Worm (Caenorhabditis elegans) whole organism, L3 larva: Measurements from ENCODE around the gene nhr-252.

Experiments
- R02D3.7 ChIP-seq: fragments of 150-350 bp; optimal IDR thresholded peaks from 2 replicates; lab custom pipeline; 2014; ENCODE audit warnings: missing biosample characterization, missing genetic modification characterization
- ZK546.5 ChIP-seq: sonication (generic microtip); optimal IDR thresholded peaks from 2 replicates; lab custom pipeline; 2017; ENCODE audit warnings: missing biosample characterization, missing genetic modification characterization
- aly-2 ChIP-seq: fragments of 150-350 bp; optimal IDR thresholded peaks from 2 replicates; lab custom pipeline; 2014; ENCODE audit warnings: missing biosample characterization, missing genetic modification characterization
- ama-1 ChIP-seq: fragments of 150-350 bp; optimal IDR thresholded peaks from 2 replicates; lab custom pipeline; 2018
- ceh-16 ChIP-seq: sonication (generic microtip); optimal IDR thresholded peaks from 2 replicates; lab custom pipeline; 2017; ENCODE audit warnings: missing biosample characterization, missing genetic modification characterization
- ceh-28 ChIP-seq: fragments of 150-350 bp; optimal IDR thresholded peaks from 2 replicates; lab custom pipeline; 2014; ENCODE audit warnings: missing biosample characterization, missing genetic modification reagents, missing genetic modification characterization
- ceh-82 ChIP-seq: fragments of 150-350 bp; optimal IDR thresholded peaks from 2 replicates; lab custom pipeline; 2014; ENCODE audit warnings: missing biosample characterization, missing genetic modification characterization
- ceh-9 ChIP-seq: sonication (generic microtip); optimal IDR thresholded peaks from 2 replicates; lab custom pipeline; 2018; ENCODE audit warnings: missing biosample characterization, missing genetic modification characterization
- daf-12 ChIP-seq: fragments of 150-350 bp; optimal IDR thresholded peaks from 2 replicates; lab custom pipeline; 2014; ENCODE audit warnings: missing biosample characterization, missing genetic modification reagents, missing genetic modification characterization
- egl-5 ChIP-seq: fragments of 150-350 bp; optimal IDR thresholded peaks from 2 replicates; lab custom pipeline; 2017; ENCODE audit warnings: missing biosample characterization, missing genetic modification reagents, missing genetic modification characterization, inconsistent platforms
- elt-1 ChIP-seq: fragments of 150-350 bp; optimal IDR thresholded peaks from 2 replicates; lab custom pipeline; 2014; ENCODE audit warnings: missing biosample characterization, missing genetic modification characterization
- elt-2 ChIP-seq: sonication (generic microtip); optimal IDR thresholded peaks from 2 replicates; lab custom pipeline; 2016; ENCODE audit warnings: missing genetic modification reagents, mild to moderate bottlenecking, missing genetic modification characterization, missing compliant biosample characterization
- elt-3 ChIP-seq, 3 experiments: fragments of 150-350 bp in 1 of 3; sonication (generic microtip) in 2 of 3; optimal IDR thresholded peaks; 2 replicates in 2 of 3; 4 replicates in 1 of 3; lab custom pipeline; 2014 to 2017; ENCODE audit warnings: missing biosample characterization in 3 of 3, missing genetic modification characterization in 3 of 3
- eor-1 ChIP-seq, 2 experiments: fragments of 150-350 bp; optimal IDR thresholded peaks; 2 replicates each; lab custom pipeline; 2014 to 2018; ENCODE audit warnings: missing biosample characterization in 2 of 2, missing genetic modification characterization in 2 of 2
- fkh-10 ChIP-seq: sonication (generic microtip); optimal IDR thresholded peaks from 2 replicates; lab custom pipeline; 2017; ENCODE audit warnings: missing biosample characterization, missing genetic modification reagents, missing genetic modification characterization
- fos-1 ChIP-seq: fragments of 150-350 bp; optimal IDR thresholded peaks from 2 replicates; lab custom pipeline; 2014; ENCODE audit warnings: missing biosample characterization, missing genetic modification characterization
- jun-1 ChIP-seq: fragments of 150-350 bp; optimal IDR thresholded peaks from 2 replicates; lab custom pipeline; 2014; ENCODE audit warnings: missing biosample characterization, missing genetic modification reagents, missing genetic modification characterization
- lin-15B ChIP-seq: fragments of 150-350 bp; optimal IDR thresholded peaks from 2 replicates; lab custom pipeline; 2014; ENCODE audit warnings: missing biosample characterization, missing genetic modification characterization
- mdl-1 ChIP-seq: fragments of 150-350 bp; optimal IDR thresholded peaks from 2 replicates; lab custom pipeline; 2014; ENCODE audit warnings: missing biosample characterization, missing genetic modification characterization
- mml-1 ChIP-seq: fragments of 150-350 bp; sonication (generic microtip); optimal IDR thresholded peaks from 3 replicates; lab custom pipeline; 2014; ENCODE audit warnings: missing biosample characterization, missing genetic modification characterization
- nhr-23 ChIP-seq: fragments of 150-350 bp; optimal IDR thresholded peaks from 2 replicates; lab custom pipeline; 2014; ENCODE audit warnings: missing biosample characterization, missing genetic modification reagents, missing genetic modification characterization
- nhr-25 ChIP-seq: sonication (generic microtip); optimal IDR thresholded peaks from 2 replicates; lab custom pipeline; 2017; ENCODE audit warnings: missing biosample characterization, missing genetic modification characterization
- nhr-28 ChIP-seq: fragments of 150-350 bp; optimal IDR thresholded peaks from 2 replicates; lab custom pipeline; 2014; ENCODE audit warnings: missing biosample characterization, missing genetic modification characterization
- nhr-43 ChIP-seq: sonication (generic microtip); optimal IDR thresholded peaks from 2 replicates; lab custom pipeline; 2016; ENCODE audit warnings: mild to moderate bottlenecking, missing genetic modification characterization, missing compliant biosample characterization; ENCODE audit not compliant: poor library complexity, severe bottlenecking
- nhr-67 ChIP-seq: fragments of 150-350 bp; optimal IDR thresholded peaks from 2 replicates; lab custom pipeline; 2014; ENCODE audit warnings: missing biosample characterization, missing genetic modification characterization
- nhr-76 ChIP-seq: fragments of 150-350 bp; sonication (generic microtip); optimal IDR thresholded peaks from 5 replicates; lab custom pipeline; 2014; ENCODE audit warnings: missing biosample characterization, missing genetic modification characterization
- nhr-77 ChIP-seq: fragments of 150-350 bp; optimal IDR thresholded peaks from 2 replicates; lab custom pipeline; 2014; ENCODE audit warnings: missing biosample characterization, missing genetic modification characterization
- pqm-1 ChIP-seq: fragments of 150-350 bp; optimal IDR thresholded peaks from 2 replicates; lab custom pipeline; 2017; ENCODE audit warnings: missing biosample characterization, missing genetic modification characterization, inconsistent platforms
- sea-2 ChIP-seq: fragments of 150-350 bp; sonication (generic microtip); optimal IDR thresholded peaks from 4 replicates; lab custom pipeline; 2014; ENCODE audit warnings: missing biosample characterization, missing genetic modification reagents, missing genetic modification characterization
- snpc-4 ChIP-seq: fragments of 150-350 bp; optimal IDR thresholded peaks from 2 replicates; lab custom pipeline; 2014; ENCODE audit warnings: missing biosample characterization, missing genetic modification characterization
- tbx-2 ChIP-seq: sonication (generic microtip); optimal IDR thresholded peaks from 2 replicates; lab custom pipeline; 2016; ENCODE audit warnings: mild to moderate bottlenecking, missing genetic modification characterization, missing compliant biosample characterization
- unc-39 ChIP-seq: sonication (generic microtip); optimal IDR thresholded peaks from 4 replicates; lab custom pipeline; 2017; ENCODE audit warnings: missing biosample characterization, missing genetic modification characterization
- zag-1 ChIP-seq: fragments of 150-350 bp; optimal IDR thresholded peaks from 2 replicates; lab custom pipeline; 2014; ENCODE audit warnings: missing biosample characterization, missing genetic modification characterization

Gene nhr-252

ce11 chrV:414630-415029 lies 10.2 kb downstream of the nhr-252 start, which contains the start of gene dod-19:
TSS of gene dod-19 (minus strand) at chrV:414759.
- TF ChIP-seq ceh-28 (tag; lab: Kevin White, UChicago) (no peak), ceh-16 (tag; lab: Kevin White, UChicago) (no peak), fkh-10 (GFP tag; lab: Kevin White, UChicago) (no peak), elt-1 (no peak), snpc-4 (tag; lab: Kevin White, UChicago) (no peak), ceh-82 (tag; lab: Kevin White, UChicago) (no peak), pqm-1 (no peak), mml-1 (tag; lab: Kevin White, UChicago) (no peak), aly-2 (tag; lab: Kevin White, UChicago) (no peak), sea-2 (no peak), egl-5 (tag; lab: Kevin White, UChicago) (no peak), ama-1 (lab: Kevin White, UChicago) (no peak), nhr-77 (tag; lab: Kevin White, UChicago) (no peak), tbx-2 (tag; lab: Kevin White, UChicago) (no peak), elt-2 (tag; lab: Kevin White, UChicago) (no peak), mdl-1 (tag; lab: Kevin White, UChicago) (no peak), zag-1 (no peak), nhr-43 (tag; lab: Kevin White, UChicago) (no peak), eor-1 (tag; optimal IDR thresholded peaks at IDR 0.05; lab: Kevin White, UChicago) (no peak)

DNA sequence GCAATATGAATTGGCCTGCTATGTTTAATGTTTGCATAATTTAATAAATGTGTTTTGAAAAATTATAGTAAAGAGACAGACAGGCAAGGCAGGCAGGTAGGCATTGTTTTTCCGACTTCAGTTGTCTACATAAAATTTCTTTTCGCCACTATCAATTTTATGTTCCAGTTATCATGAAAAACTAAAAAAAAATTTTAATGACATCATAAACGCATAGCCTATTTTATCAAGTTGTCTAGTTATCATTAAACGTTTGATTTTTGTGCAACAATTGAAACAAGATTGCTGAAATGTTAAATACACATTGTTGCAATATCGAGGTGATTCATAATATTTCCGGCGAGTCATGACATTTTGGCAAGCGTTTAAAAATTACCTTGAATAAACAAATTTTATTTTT lies 10.7 kb downstream of the nhr-252 start:
- TF ChIP-seq nhr-25 (tag; lab: Kevin White, UChicago) (no peak), mml-1 (tag; lab: Kevin White, UChicago) (no peak), daf-12 (tag; lab: Kevin White, UChicago) (no peak), nhr-76 (no peak), nhr-43 (tag; lab: Kevin White, UChicago) (no peak), lin-15B (no peak), fkh-10 (GFP tag; lab: Kevin White, UChicago) (no peak), nhr-77 (tag; lab: Kevin White, UChicago) (no peak), jun-1 (no peak), R02D3.7 (tag; lab: Kevin White, UChicago) (no peak), elt-1 (no peak), pqm-1 (peak; percentile 93), elt-3 (tag; optimal IDR thresholded peaks at IDR 0.05; lab: Kevin White, UChicago) (no peak), elt-2 (tag; lab: Kevin White, UChicago) (peak; percentile 79), fos-1 (no peak), nhr-67 (tag; lab: Kevin White, UChicago) (no peak), ama-1 (lab: Kevin White, UChicago) (no peak)

DNA sequence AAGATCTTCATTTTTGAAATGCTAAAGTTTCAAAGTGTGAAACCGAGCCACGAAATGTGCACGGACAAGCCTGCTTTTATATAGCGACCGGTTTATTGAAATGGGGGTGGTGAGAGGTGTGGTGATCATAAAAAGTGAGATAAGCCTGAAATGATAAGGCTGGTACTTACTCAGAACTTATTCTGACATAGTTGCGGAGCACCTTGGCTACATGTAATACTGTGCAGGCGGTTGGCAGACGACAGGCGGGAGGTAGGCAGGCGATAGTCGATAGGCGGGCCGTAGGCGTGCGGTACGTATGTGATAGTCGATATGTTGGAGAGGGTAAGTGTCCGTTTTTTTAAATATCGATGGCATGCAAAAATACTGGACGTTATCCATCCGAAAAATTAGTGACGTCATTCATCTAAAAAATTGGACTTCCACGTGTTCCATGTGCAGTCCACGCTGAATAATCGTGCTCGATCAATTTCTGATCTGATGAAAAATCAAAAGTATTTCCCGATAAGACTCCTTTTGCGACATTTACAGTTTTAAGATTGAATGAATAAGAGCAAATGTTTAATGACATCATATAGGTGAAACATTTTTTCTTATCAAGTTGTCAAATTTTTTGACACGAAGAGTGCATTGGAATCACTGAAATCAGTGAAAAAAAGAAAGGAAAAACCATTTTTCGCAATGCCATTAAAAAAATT lies 13.4 kb downstream of the nhr-252 start, which contains the start of gene irg-8:
Gene irg-8 (minus strand): TSS at position 51 of the 698 bp plus-strand sequence.
- TF ChIP-seq mdl-1 (tag; lab: Kevin White, UChicago), result no peak
- no peak for TF ChIP-seq ceh-9
- peak; percentile 77 for TF ChIP-seq elt-2 (tag; lab: Kevin White, UChicago)
- TF ChIP-seq pqm-1, result peak; percentile 25

- TF ChIP-seq daf-12 (tag; lab: Kevin White, UChicago), result no peak
- TF ChIP-seq nhr-28, result no peak
- no peak for TF ChIP-seq mml-1 (tag; lab: Kevin White, UChicago)
- TF ChIP-seq nhr-76, result no peak
- no peak for TF ChIP-seq ZK546.5 (tag; lab: Kevin White, UChicago)
- TF ChIP-seq nhr-23 (tag; lab: Kevin White, UChicago), result no peak
- no peak for TF ChIP-seq unc-39 (tag; lab: Kevin White, UChicago)
- TF ChIP-seq eor-1 (tag; optimal IDR thresholded peaks at IDR 0.05; lab: Kevin White, UChicago), result no peak
- TF ChIP-seq nhr-77 (tag; lab: Kevin White, UChicago), result no peak
These were observed 14.0 kb downstream of the nhr-252 start, which contains the start of gene Y39D8A.1 for ce11 chrV:418432-418831. TSS of gene Y39D8A.1 (plus strand) at chrV:418732.

DNA sequence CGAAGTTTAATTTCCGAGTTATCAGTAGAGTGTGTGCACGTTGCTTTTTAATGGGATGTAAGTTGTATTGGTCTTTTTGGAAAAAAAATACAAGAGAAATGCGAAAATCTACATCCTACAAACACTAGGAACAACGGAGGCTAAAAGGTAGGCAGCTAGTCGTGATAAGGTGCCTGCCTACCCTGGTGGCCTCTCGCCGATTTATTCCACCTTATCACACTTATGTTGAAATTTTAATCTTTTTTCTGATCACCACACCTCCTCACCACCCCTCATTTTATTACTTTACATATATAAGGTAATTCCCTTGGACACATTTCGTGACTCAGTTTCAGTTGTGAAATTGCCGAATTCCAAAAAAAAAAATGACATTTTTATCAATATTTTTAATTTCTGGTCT lies 17.7 kb downstream of the nhr-252 start, which contains the start of gene dod-20:
Gene dod-20 (plus strand): TSS at position 301 of the 400 bp plus-strand sequence.
- TF ChIP-seq elt-2 (tag; lab: Kevin White, UChicago) (peak; percentile 61), pqm-1 (no peak)
